ENCODE assay signal across 1 fruit fly cellular context in genomic region chr3L:17438872-17439495, dm6.
TF ChIP-seq lines count a peak whose summit lies in the region.

Gene CG18265, plus strand, starts transcription at chr3L:17439401.

TF ChIP-seq in whole organism, embryonic, 481 proteins besides CTCF, POLR2A, EP300 and RAD21 (continued from another document):
- TF ChIP-seq sd (tag; optimal IDR thresholded peaks at IDR 0.05; lab: Kevin White, UChicago) (no peak), CG18599 (GFP tag; optimal IDR thresholded peaks at IDR 0.05; lab: Kevin White, UChicago) (peak; percentile 55), CG8765 (GFP tag; IDR thresholded peaks at IDR 0.05; lab: Robert Waterston, UW) (no peak), CG18619 (GFP tag; optimal IDR thresholded peaks at IDR 0.05; lab: Kevin White, UChicago) (no peak), exex (tag; optimal IDR thresholded peaks at IDR 0.05; lab: Kevin White, UChicago) (no peak), amos (GFP tag; IDR thresholded peaks at IDR 0.05; lab: Robert Waterston, UW; ENCODE audit: partially characterized antibody) (no peak), jigr1 (GFP tag; IDR thresholded peaks at IDR 0.05; lab: Robert Waterston, UW) (no peak), CG12299 (tag; optimal IDR thresholded peaks at IDR 0.05; lab: Kevin White, UChicago) (no peak), CG1602 (GFP tag; optimal IDR thresholded peaks at IDR 0.05; lab: Kevin White, UChicago) (no peak), sug (tag; optimal IDR thresholded peaks at IDR 0.05; lab: Kevin White, UChicago) (no peak), Med (GFP tag; lab: Kevin White, UChicago) (peak; percentile 2), eyg (GFP tag; optimal IDR thresholded peaks at IDR 0.05; lab: Kevin White, UChicago) (no peak), CG6272 (GFP tag; IDR thresholded peaks at IDR 0.05; lab: Robert Waterston, UW) (no peak), abd-A (tag; optimal IDR thresholded peaks at IDR 0.05; lab: Kevin White, UChicago) (peak; percentile 76), Abd-B (GFP tag; optimal IDR thresholded peaks at IDR 0.05; lab: Kevin White, UChicago) (no peak), crol (GFP tag; IDR thresholded peaks at IDR 0.05; lab: Robert Waterston, UW) (0 out of 2 replicates have a peak, but pooled peaks have one; percentile 30)
